Worm (Caenorhabditis elegans): ENCODE measurements around the gene snf-12.

DNA sequence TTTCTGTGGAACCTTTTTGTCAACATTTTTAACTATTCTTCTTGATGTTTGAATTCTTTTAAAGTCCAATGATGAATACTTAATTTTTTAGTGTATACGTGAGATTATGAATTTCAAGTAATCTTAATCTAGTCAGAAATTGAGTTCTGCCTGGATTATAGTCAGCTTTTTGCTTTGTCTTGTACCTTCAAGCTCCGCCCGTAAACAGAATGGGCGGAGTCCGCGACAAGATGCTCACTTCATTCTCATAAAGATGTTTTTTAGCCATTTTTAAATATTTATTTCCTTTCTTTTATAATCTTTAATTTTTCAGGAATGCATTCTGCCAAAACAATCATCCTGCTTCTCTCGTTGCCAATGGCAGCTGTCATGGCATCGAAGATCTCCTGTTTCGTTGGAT, 47.6 kb downstream of the snf-12 start, which contains the start of gene F47E1.1:
- no peak for TF ChIP-seq nhr-12 (tag; optimal IDR thresholded peaks at IDR 0.05)
- TF ChIP-seq pha-4 (tag; optimal IDR thresholded peaks at IDR 0.05): no peak
- TF ChIP-seq lsy-2 (tag; optimal IDR thresholded peaks at IDR 0.05): no peak
- no peak for TF ChIP-seq ces-1 (GFP tag; optimal IDR thresholded peaks at IDR 0.05)
- TF ChIP-seq ceh-39 (tag; optimal IDR thresholded peaks at IDR 0.05): no peak
- no peak for TF ChIP-seq blmp-1 (tag; optimal IDR thresholded peaks at IDR 0.05)
- no peak for TF ChIP-seq ceh-43 (GFP tag; optimal IDR thresholded peaks at IDR 0.05)
- no peak for TF ChIP-seq nhr-28 (tag; optimal IDR thresholded peaks at IDR 0.05)
- no peak for TF ChIP-seq unc-39 (tag; optimal IDR thresholded peaks at IDR 0.05)

Measured in whole organism, mixed stage, embryonic.